Fruit fly (Drosophila melanogaster) whole organism, adult: ENCODE results near the gene CG5515.

Source experiments
- CG11617 ChIP-seq: fragments of 200-800 bp; sonication (Bioruptor generic); optimal IDR thresholded peaks from 2 replicates; lab custom pipeline; 2017; ENCODE audit warnings: mild to moderate bottlenecking, missing biosample characterization, missing genetic modification reagents, missing genetic modification characterization
- CG12768 ChIP-seq: fragments of 200-800 bp; sonication (Bioruptor generic); optimal IDR thresholded peaks from 2 replicates; lab custom pipeline; 2017; ENCODE audit warnings: missing biosample characterization, missing genetic modification characterization, mild to moderate bottlenecking, moderate library complexity, missing genetic modification reagents
- CG14711 ChIP-seq: fragments of 200-800 bp; sonication (Bioruptor generic); optimal IDR thresholded peaks from 2 replicates; lab custom pipeline; 2018; ENCODE audit warnings: missing biosample characterization, mild to moderate bottlenecking, missing genetic modification characterization, moderate library complexity
- CG1620 ChIP-seq: fragments of 200-800 bp; sonication (Bioruptor generic); optimal IDR thresholded peaks from 2 replicates; lab custom pipeline; 2016; ENCODE audit warnings: missing biosample characterization, missing genetic modification characterization
- CG33017 ChIP-seq: fragments of 200-800 bp; sonication (Bioruptor generic); optimal IDR thresholded peaks from 2 replicates; lab custom pipeline; 2018; ENCODE audit warnings: missing biosample characterization, mild to moderate bottlenecking, missing genetic modification characterization, moderate library complexity
- CG5204 ChIP-seq: fragments of 200-800 bp; sonication (Bioruptor generic); optimal IDR thresholded peaks from 2 replicates; lab custom pipeline; 2016; ENCODE audit warnings: missing biosample characterization, missing genetic modification characterization
- CG7045 ChIP-seq: fragments of 200-800 bp; sonication (Bioruptor generic); optimal IDR thresholded peaks from 2 replicates; lab custom pipeline; 2017; ENCODE audit warnings: missing biosample characterization, mild to moderate bottlenecking, missing genetic modification characterization
- CG7101 ChIP-seq: fragments of 200-800 bp; sonication (Bioruptor generic); optimal IDR thresholded peaks from 2 replicates; lab custom pipeline; 2018; ENCODE audit warnings: missing biosample characterization, mild to moderate bottlenecking, missing genetic modification characterization, moderate library complexity
- Clk ChIP-seq: fragments of 200-800 bp; sonication (Bioruptor generic); optimal IDR thresholded peaks from 2 replicates; lab custom pipeline; 2017; ENCODE audit warnings: missing biosample characterization, missing genetic modification characterization
- Crg-1 ChIP-seq: fragments of 200-800 bp; sonication (Bioruptor generic); optimal IDR thresholded peaks from 2 replicates; lab custom pipeline; 2016; ENCODE audit warnings: missing biosample characterization, missing genetic modification characterization
- Hr96 ChIP-seq: fragments of 200-800 bp; sonication (Bioruptor generic); optimal IDR thresholded peaks from 2 replicates; lab custom pipeline; 2016; ENCODE audit warnings: missing biosample characterization, missing genetic modification characterization
- Mnt ChIP-seq: fragments of 200-800 bp; sonication (Bioruptor generic); optimal IDR thresholded peaks from 2 replicates; lab custom pipeline; 2016; ENCODE audit warnings: missing biosample characterization, mild to moderate bottlenecking, missing genetic modification characterization
- bab1 ChIP-seq: fragments of 200-800 bp; sonication (Bioruptor generic); optimal IDR thresholded peaks from 3 replicates; lab custom pipeline; 2019; ENCODE audit warnings: missing biosample characterization, mild to moderate bottlenecking, missing genetic modification characterization, moderate library complexity
- cic ChIP-seq: fragments of 200-800 bp; sonication (Bioruptor generic); optimal IDR thresholded peaks from 2 replicates; lab custom pipeline; 2017; ENCODE audit warnings: missing biosample characterization, mild to moderate bottlenecking, missing genetic modification characterization, moderate library complexity
- cnc ChIP-seq, 2 experiments: fragments of >200 bp; optimal IDR thresholded peaks; 2 replicates each; lab custom pipeline; 2017
- kay ChIP-seq: fragments of 200-800 bp; sonication (Bioruptor generic); peaks from one replicate; lab custom pipeline; 2016; ENCODE audit warnings: missing biosample characterization, missing genetic modification characterization, borderline replicate concordance
- ovo ChIP-seq: fragments of 200-800 bp; sonication (Bioruptor generic); optimal IDR thresholded peaks from 2 replicates; lab custom pipeline; 2016; ENCODE audit warnings: missing biosample characterization, missing genetic modification characterization
- pad ChIP-seq: fragments of 200-800 bp; sonication (Bioruptor generic); optimal IDR thresholded peaks from 3 replicates; lab custom pipeline; 2017; ENCODE audit warnings: missing biosample characterization, missing genetic modification characterization, mild to moderate bottlenecking, moderate library complexity, missing genetic modification reagents
- tj ChIP-seq: fragments of 200-800 bp; sonication (Bioruptor generic); optimal IDR thresholded peaks from 3 replicates; lab custom pipeline; 2017; ENCODE audit warnings: missing biosample characterization, mild to moderate bottlenecking, missing genetic modification characterization, moderate library complexity
- toe ChIP-seq: fragments of 200-800 bp; sonication (Bioruptor generic); optimal IDR thresholded peaks from 2 replicates; lab custom pipeline; 2016; ENCODE audit warnings: missing biosample characterization, missing genetic modification characterization

CG5515 gene

DNA sequence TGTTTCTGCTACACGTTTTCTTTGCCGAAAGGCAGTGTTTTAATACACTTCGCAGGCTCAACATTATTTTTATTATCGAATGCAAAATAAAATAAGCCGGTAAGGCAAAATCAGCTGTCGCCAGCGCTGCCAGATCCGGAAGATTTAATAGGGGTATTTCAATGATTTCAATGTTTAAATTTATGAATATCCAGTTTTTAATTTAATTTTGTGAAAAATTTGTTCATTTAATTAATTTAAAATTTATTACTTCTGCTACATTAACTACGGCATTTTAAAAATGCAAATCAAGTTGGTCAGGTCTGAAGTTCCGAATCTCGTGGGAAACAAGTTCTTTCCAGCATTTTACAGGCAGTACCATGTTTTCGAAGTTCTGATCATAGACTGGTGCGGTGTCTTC, 39.9 kb downstream of the CG5515 start, which contains the start of gene Slimp:
Gene Slimp, minus strand, starts transcription at position 130 of the 400 bp plus-strand sequence.
- TF ChIP-seq Mnt (GFP tag; lab: Kevin White, UChicago) (peak; percentile 18), Hr96 (GFP tag; lab: Kevin White, UChicago) (no peak), CG1620 (GFP tag; lab: Kevin White, UChicago) (peak; percentile 7), ovo (no peak), toe (peak; percentile 60), cic (no peak), cnc (optimal IDR thresholded peaks at IDR 0.05; lab: Kevin White, UChicago) (no peak), CG12768 (GFP tag; lab: Kevin White, UChicago) (peak; percentile 3), bab1 (peak; percentile 31), CG33017 (peak; percentile 22), CG7045 (no peak), pad (GFP tag; lab: Kevin White, UChicago) (peak; percentile 3), tj (GFP tag; lab: Kevin White, UChicago) (no peak), CG7101 (peak; percentile 23), CG5204 (GFP tag; lab: Kevin White, UChicago) (peak; percentile 66), CG14711 (tag; lab: Kevin White, UChicago) (peak; percentile 18), Crg-1 (GFP tag; lab: Kevin White, UChicago) (peak; percentile 16), CG11617 (GFP tag; lab: Kevin White, UChicago) (peak; percentile 61), Clk (GFP tag; lab: Kevin White, UChicago) (no peak), kay (GFP tag; lab: Kevin White, UChicago) (no peak)

DNA sequence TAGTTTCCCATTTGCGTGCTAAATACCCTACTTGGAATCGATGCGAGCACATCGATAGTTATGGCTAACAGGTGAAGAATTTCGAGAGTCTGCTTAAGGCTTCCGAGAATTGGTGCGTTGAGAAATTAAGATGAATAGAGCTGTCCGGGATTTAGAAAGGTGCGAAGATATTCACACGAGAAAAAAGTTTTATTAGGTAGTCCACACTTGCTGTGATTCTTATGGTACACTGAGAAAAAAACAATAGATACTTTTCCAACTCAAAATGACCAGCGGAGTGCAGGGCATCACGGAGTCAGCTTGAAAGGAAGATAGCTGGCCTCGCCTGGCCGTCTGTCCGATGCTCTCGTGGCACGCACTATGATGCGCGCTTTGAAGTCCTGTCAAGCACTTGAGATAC, 44.2 kb downstream of the CG5515 start:
- TF ChIP-seq CG5204 (GFP tag; lab: Kevin White, UChicago) (no peak), ovo (no peak), CG7045 (no peak), kay (GFP tag; lab: Kevin White, UChicago) (no peak), toe (no peak), Hr96 (GFP tag; lab: Kevin White, UChicago) (no peak)

DNA sequence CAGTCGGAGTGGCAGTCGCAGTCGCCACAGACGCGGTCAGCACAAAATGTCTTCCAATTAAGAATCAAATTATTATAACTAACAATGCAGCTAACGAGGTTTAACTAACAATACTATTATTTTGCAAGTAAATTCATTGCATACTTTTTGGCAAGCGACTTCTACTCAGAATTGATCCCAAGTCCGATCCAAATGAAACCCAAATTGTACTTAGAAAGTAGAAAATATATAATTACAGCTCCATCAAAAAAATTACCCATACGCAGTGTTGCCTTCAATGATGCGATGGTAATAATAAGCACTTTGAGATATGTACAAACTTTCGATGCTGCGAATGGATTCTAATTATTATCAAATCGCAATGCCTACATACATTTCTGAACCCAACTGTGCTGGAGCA, 44.9 kb downstream of the CG5515 start:
- TF ChIP-seq kay (GFP tag; lab: Kevin White, UChicago) (no peak), ovo (no peak), Mnt (GFP tag; lab: Kevin White, UChicago) (no peak), cnc (optimal IDR thresholded peaks at IDR 0.05; lab: Kevin White, UChicago) (no peak), CG33017 (no peak)

DNA sequence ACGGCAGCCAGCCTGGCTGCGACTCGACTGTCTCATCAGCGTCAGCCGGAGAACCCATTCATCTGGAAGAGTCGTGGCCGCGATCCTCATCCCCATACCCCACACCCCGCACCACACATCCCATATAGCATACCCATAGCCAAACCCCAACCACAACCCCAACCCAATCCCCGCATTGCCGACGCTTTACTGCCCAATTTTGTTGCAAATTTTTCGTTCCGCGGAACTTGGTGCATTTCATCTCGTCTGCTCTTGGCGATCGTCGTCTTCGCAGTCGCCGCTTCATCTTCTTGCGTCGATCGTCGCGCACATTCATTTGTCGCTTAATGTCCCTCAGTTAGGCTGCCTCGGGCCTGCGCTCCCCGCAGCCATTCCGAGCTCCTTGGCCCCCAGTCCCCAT, 45.3 kb downstream of the CG5515 start:
- TF ChIP-seq CG7101 (no peak), CG5204 (GFP tag; lab: Kevin White, UChicago) (no peak), Clk (GFP tag; lab: Kevin White, UChicago) (no peak), pad (GFP tag; lab: Kevin White, UChicago) (no peak), ovo (no peak)

DNA sequence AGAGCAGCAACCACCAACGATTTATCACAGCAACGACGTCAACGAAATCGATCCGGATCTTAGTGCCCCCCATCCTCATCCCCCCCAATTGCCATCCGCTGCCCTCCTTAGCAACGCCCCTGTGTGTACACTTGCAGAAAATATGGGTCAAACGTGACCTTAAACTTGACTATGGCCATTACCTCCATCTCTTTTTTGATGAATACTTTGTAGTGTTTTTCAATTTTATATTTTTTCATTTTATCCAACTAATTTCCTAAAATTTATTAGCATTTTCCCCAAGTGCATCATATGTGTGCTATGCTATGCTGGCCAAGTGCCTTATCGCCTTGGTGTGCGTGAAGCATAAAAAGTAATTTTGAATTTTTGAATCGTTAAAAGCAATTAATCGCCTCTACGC, 45.7 kb downstream of the CG5515 start:
- TF ChIP-seq Hr96 (GFP tag; lab: Kevin White, UChicago) (no peak), CG33017 (no peak), Crg-1 (GFP tag; lab: Kevin White, UChicago) (no peak), bab1 (no peak), ovo (no peak), CG5204 (GFP tag; lab: Kevin White, UChicago) (no peak), CG7101 (no peak), CG7045 (no peak), CG11617 (GFP tag; lab: Kevin White, UChicago) (no peak), toe (no peak), tj (GFP tag; lab: Kevin White, UChicago) (no peak), CG12768 (GFP tag; lab: Kevin White, UChicago) (no peak), Clk (GFP tag; lab: Kevin White, UChicago) (no peak), kay (GFP tag; lab: Kevin White, UChicago) (no peak), cnc (optimal IDR thresholded peaks at IDR 0.05; lab: Kevin White, UChicago) (no peak), CG14711 (tag; lab: Kevin White, UChicago) (no peak)

DNA sequence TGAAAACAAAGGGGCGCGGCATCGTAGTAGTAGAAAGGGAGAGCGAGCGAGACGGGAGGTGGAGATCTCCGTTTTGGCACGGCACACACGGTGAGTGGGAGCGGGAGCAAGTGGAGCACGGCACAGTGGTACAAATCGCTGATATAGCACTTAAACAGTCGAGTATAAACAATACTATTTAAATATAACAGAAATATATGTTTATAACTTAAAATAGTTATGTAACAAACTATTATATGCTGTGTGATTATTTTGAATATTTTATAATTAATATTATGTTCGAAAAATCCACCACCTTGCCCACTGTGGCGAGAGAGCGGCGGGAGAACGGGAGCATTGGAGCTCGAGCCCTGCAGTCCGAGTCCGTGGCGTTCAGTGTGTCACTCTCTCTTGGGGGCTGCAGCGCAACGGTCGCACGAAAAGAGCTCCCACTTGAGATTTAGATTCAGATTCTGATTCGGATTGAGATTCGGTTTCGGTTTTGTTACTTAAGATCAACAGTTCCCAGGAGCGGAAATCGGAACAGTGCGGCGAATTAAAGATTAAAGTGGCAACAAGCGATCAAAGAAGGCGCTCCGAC, 47.6 kb downstream of the CG5515 start, which contains the start of gene Kal1:
Gene Kal1, plus strand, starts transcription at position 383 of the 580 bp plus-strand sequence.
- TF ChIP-seq kay (GFP tag; lab: Kevin White, UChicago) = peak; percentile 18
- peak; percentile 97 for TF ChIP-seq bab1
- peak; percentile 92 for TF ChIP-seq CG11617 (GFP tag; lab: Kevin White, UChicago)
- TF ChIP-seq Clk (GFP tag; lab: Kevin White, UChicago) = peak; percentile 51
- peak; percentile 56 for TF ChIP-seq Mnt (GFP tag; lab: Kevin White, UChicago)
- no peak for TF ChIP-seq CG5204 (GFP tag; lab: Kevin White, UChicago)
- TF ChIP-seq Crg-1 (GFP tag; lab: Kevin White, UChicago) = peak; percentile 67
- TF ChIP-seq CG7101 = peak; percentile 93
- TF ChIP-seq ovo = peak; percentile 23
- peak; percentile 67 for TF ChIP-seq CG7045
- no peak for TF ChIP-seq cnc (optimal IDR thresholded peaks at IDR 0.05; lab: Kevin White, UChicago)
- TF ChIP-seq Hr96 (GFP tag; lab: Kevin White, UChicago) = peak; percentile 45
- peak; percentile 24 for TF ChIP-seq toe
- TF ChIP-seq CG1620 (GFP tag; lab: Kevin White, UChicago) = peak; percentile 45
- peak; percentile 86 for TF ChIP-seq CG12768 (GFP tag; lab: Kevin White, UChicago)
- TF ChIP-seq pad (GFP tag; lab: Kevin White, UChicago) = peak; percentile 85
- peak; percentile 43 for TF ChIP-seq cic
- TF ChIP-seq tj (GFP tag; lab: Kevin White, UChicago) = peak; percentile 88
- peak; percentile 92 for TF ChIP-seq CG33017
- TF ChIP-seq CG14711 (tag; lab: Kevin White, UChicago) = peak; percentile 88
